Worm (Caenorhabditis elegans) whole organism, L4/young adult: ENCODE data around the gene F07C3.16.

Source experiments
- W03F9.2 ChIP-seq: fragments of 150-350 bp; optimal IDR thresholded peaks from 2 replicates; lab custom pipeline; 2014; ENCODE audit warnings: missing biosample characterization, missing genetic modification characterization
- dao-5 ChIP-seq: sonication (generic microtip); optimal IDR thresholded peaks from 2 replicates; lab custom pipeline; 2016; ENCODE audit warnings: missing genotype, missing genetic modification characterization, moderate library complexity, missing compliant biosample characterization
- him-1 ChIP-seq: sonication (generic microtip); optimal IDR thresholded peaks from 2 replicates; lab custom pipeline; 2016; ENCODE audit warnings: missing genotype, missing genetic modification reagents, missing genetic modification characterization, missing compliant biosample characterization

The F07C3.16 gene

DNA sequence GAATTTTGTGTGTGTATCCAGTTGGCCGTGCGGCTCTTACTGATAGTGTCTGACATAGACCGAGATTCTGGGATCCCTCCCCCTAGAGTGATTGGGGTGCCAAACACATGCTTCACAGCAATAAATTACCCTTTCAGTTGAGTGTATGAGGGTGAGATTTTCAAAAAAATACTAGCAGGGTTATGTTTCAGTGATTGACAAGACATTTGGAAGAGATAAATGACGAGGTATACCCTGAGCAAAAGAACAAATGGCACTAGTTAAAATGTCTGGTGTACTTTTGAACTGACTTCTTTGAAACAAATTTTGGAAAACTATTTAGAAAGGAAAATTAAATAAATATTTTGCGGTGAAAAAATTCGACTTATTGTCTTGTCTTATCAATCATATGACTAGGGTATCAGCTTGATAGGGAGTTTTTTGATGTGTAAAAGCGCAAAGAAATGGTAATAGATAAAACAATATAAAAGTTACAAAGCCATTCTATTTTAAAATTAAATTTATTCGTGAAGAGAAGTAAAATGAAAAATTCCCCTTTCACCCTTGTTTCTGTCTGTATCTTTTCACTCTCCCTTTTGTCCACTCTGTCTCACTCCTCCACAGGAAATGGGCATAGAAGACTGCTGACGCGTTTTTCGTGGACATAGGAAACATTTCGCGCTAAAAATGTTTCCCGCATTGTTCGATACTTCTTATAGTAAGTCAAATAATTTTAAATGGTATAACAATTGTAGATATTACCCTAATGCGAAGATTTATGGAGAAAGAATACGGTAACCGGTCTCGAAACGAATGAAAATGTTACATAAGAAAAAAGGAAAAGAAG is 14.0 kb downstream of the F07C3.16 start, which contains the start of gene glo-4:
TSS of gene glo-4 (minus strand) at position 51 of the 826 bp plus-strand sequence.
- TF ChIP-seq him-1 (tag; lab: Kevin White, UChicago): no peak
- TF ChIP-seq W03F9.2 (tag; lab: Kevin White, UChicago): peak; percentile 13
- no peak for TF ChIP-seq dao-5

DNA sequence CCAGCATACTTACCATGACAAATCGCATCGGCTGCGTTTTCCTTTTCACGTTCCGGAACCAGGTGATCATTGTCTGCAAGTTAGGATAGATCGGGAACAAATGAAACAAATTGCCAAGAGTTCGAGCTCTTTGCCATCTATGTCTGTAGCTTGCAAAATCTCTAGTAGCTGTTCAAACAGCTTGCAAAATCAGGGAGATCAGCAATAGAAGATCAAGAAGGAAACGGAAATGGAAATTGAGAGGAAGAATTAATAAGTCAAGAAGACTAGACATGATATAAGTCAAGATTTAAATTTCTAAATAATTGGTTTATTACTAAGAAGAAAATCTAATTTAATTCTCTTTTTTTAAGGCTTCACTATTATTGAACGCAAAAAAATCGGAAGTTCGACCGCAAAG is 25.1 kb downstream of the F07C3.16 start, which contains the start of gene F07C3.3:
TSS of gene F07C3.3 (minus strand) at position 101 of the 400 bp plus-strand sequence.
- TF ChIP-seq W03F9.2 (tag; lab: Kevin White, UChicago) (no peak), him-1 (tag; lab: Kevin White, UChicago) (no peak), dao-5 (no peak)

- peak; percentile 23 for TF ChIP-seq him-1 (tag; lab: Kevin White, UChicago)
- TF ChIP-seq dao-5: no peak
Observed at ce11 chrV:9225675-9226144, 31.7 kb downstream of the F07C3.16 start, which contains the start of gene F07C3.2. Gene F07C3.2, plus strand, starts transcription at chrV:9226094.

- TF ChIP-seq W03F9.2 (tag; lab: Kevin White, UChicago): no peak
- TF ChIP-seq him-1 (tag; lab: Kevin White, UChicago): no peak
- TF ChIP-seq dao-5: no peak
Observed at ce11 chrV:9224981-9225380, 32.4 kb downstream of the F07C3.16 start.

DNA sequence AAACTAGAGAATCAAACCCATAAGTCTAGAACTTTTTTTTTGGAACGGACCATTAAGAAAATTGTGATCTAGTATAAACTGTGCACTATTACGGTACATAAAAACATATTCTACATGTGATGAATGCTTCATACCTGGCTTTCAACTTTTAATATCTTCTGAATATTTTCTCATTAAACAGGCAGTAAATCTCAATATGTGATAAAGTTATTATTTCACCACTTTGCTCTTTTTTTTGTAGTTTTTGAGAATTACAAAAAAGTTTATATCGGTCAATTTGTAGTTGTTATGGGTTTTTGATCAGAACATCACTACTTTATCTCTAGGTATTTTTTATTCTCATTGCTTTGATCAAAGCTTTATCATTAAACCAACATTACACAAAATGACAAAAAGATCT is 33.0 kb downstream of the F07C3.16 start:
- TF ChIP-seq dao-5 (no peak), him-1 (tag; lab: Kevin White, UChicago) (no peak), W03F9.2 (tag; lab: Kevin White, UChicago) (no peak)

DNA sequence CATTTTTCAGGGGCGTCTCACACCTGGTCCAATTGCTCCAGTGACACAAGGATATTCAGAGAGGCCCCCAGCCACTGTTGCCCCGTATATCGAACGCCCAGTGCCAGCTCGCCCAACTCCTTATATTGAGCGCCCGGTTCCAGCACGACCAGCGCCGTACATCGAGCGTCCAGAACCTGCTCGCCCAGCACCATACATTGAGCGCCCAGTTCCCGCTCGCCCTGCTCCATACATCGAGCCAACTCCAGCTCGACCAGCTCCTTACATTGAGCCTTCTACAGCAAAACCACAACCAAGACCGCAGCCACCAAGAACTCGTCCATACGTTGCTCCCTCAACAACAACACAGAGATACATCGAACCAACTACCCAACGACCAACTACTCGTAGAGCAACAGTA is 34.5 kb downstream of the F07C3.16 start:
- no peak for TF ChIP-seq him-1 (tag; lab: Kevin White, UChicago)
- no peak for TF ChIP-seq W03F9.2 (tag; lab: Kevin White, UChicago)
- TF ChIP-seq dao-5: no peak

- TF ChIP-seq dao-5 (no peak), him-1 (tag; lab: Kevin White, UChicago) (no peak), W03F9.2 (tag; lab: Kevin White, UChicago) (no peak)
Observed at ce11 chrV:9221566-9221965, 35.8 kb downstream of the F07C3.16 start, which contains the start of gene grd-6. Gene grd-6, plus strand, starts transcription at chrV:9221866.

DNA sequence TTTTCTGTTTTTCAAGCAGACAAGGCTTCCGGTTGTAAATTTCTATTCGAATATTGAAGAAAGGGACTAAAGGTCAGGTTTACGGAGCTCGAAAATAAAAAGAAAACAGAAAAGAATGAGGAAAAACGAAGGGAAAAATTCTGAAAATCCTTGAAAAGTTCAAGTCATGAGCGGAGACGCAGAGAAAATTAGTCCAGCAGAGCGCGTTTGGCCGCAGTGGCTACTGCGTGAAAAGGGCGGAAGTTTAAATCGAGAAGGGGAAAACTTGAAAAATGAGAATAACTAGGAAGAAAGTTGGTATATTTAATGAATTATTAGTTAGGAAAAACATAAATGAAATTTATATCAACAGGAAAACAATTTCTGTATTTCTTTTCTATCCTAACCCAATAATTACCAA is 36.9 kb downstream of the F07C3.16 start:
- no peak for TF ChIP-seq W03F9.2 (tag; lab: Kevin White, UChicago)
- no peak for TF ChIP-seq him-1 (tag; lab: Kevin White, UChicago)
- no peak for TF ChIP-seq dao-5

- TF ChIP-seq W03F9.2 (tag; lab: Kevin White, UChicago): no peak
- TF ChIP-seq dao-5: no peak
- no peak for TF ChIP-seq him-1 (tag; lab: Kevin White, UChicago)
Observed at ce11 chrV:9219390-9219733, 38.0 kb downstream of the F07C3.16 start.

DNA sequence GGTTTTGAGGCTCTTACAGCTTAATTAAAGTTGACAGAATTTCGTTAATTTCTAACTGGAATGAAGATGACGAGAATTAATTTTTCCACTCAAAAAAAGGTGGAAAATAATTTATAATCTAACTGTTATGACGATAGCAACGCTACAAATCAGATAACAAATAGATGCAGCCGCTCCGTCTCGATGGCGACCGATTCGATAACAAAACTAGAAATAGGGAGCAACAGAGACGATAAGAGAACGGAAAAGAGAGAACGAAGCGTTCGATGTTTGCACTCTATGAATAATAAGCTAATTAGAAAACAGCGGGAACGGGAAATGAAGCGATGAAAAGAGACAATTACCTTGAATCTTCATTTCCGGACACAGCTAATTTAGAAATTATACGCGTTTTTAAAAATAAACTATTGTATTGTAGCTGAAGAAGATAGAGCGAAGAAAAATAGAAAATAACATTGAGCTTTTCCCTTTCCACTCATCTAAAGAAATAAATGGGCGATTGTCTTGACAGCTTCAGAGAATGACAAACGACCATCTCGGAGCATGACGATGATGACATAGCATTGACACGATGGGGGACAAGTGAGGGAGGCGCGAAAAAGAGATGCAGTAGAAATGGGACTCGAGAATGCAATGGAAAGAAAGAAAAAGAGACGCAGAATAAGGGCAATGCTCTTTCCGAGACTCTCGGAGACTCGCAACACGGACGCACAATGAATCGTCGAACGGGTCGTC is 38.5 kb downstream of the F07C3.16 start:
- TF ChIP-seq W03F9.2 (tag; lab: Kevin White, UChicago) (no peak), dao-5 (no peak), him-1 (tag; lab: Kevin White, UChicago) (peak; percentile 57)

DNA sequence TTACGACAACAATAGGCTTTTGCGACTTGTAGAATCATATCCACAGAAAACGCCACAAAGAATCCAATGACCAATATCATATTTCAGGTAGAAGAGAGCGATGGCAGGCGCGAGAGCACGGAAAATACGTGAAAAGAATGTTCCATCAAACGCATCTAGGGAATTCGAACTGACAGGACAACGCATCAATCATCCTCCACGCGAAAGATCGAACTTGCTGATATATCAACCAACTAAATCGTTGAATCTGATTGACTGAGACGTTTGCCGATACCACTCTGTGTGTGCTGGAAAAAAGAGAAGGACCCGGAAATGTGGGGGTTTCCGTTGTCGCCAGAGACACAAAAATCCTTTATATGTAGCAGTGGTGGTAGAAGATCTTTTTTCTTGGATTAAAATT is 39.2 kb downstream of the F07C3.16 start:
- TF ChIP-seq dao-5 (no peak), W03F9.2 (tag; lab: Kevin White, UChicago) (no peak)

ce11 chrV:9217158-9217557 is 40.2 kb downstream of the F07C3.16 start, which contains the start of gene pacs-1:
Gene pacs-1, minus strand, starts transcription at chrV:9217258.
- TF ChIP-seq him-1 (tag; lab: Kevin White, UChicago) (no peak), W03F9.2 (tag; lab: Kevin White, UChicago) (no peak), dao-5 (no peak)

- TF ChIP-seq W03F9.2 (tag; lab: Kevin White, UChicago) (no peak), him-1 (tag; lab: Kevin White, UChicago) (no peak), dao-5 (no peak)
Observed at ce11 chrV:9213554-9213953, 43.8 kb downstream of the F07C3.16 start, which contains the start of gene mdt-27. Gene mdt-27, minus strand, starts transcription at chrV:9213654.

- no peak for TF ChIP-seq dao-5
- peak; percentile 55 for TF ChIP-seq W03F9.2 (tag; lab: Kevin White, UChicago)
Observed at ce11 chrV:9212499-9212898, 44.9 kb downstream of the F07C3.16 start.
